Fruit fly (Drosophila melanogaster) whole organism, embryonic: ENCODE measurements around the gene Boh1.

Source experiments
- Atf3 ChIP-seq: fragments of 200-800 bp; sonication (Bioruptor generic); optimal IDR thresholded peaks from 3 replicates; lab custom pipeline; 2016; ENCODE audit warnings: missing biosample characterization, missing genetic modification characterization
- CG10654 ChIP-seq: fragments of 200-800 bp; sonication (Bioruptor generic); optimal IDR thresholded peaks from 2 replicates; lab custom pipeline; 2016; ENCODE audit warnings: missing biosample characterization, missing genetic modification characterization
- CG12236 ChIP-seq: fragments of 200-800 bp; sonication (Bioruptor generic); optimal IDR thresholded peaks from 2 replicates; lab custom pipeline; 2016; ENCODE audit warnings: missing biosample characterization, missing genetic modification characterization
- CG12299 ChIP-seq: fragments of 200-800 bp; sonication (Bioruptor generic); optimal IDR thresholded peaks from 2 replicates; lab custom pipeline; 2018; ENCODE audit warnings: missing biosample characterization, mild to moderate bottlenecking, missing genetic modification characterization
- CG12391 ChIP-seq: fragments of 200-800 bp; sonication (Bioruptor generic); optimal IDR thresholded peaks from 3 replicates; lab custom pipeline; 2018; ENCODE audit warnings: missing biosample characterization, mild to moderate bottlenecking, missing genetic modification characterization, moderate library complexity
- CG13287 ChIP-seq: fragments of 200-800 bp; sonication (Bioruptor generic); IDR thresholded peaks from 2 replicates; pipeline ENCODE4 v1.3.6; 2022; ENCODE audit warnings: missing biosample characterization, missing genetic modification characterization; ENCODE audit not compliant: partially characterized antibody
- CG1792 ChIP-seq: fragments of 200-800 bp; sonication (Bioruptor generic); optimal IDR thresholded peaks from 2 replicates; lab custom pipeline; 2016; ENCODE audit warnings: missing biosample characterization, missing genetic modification characterization
- CG1832 ChIP-seq: fragments of 200-800 bp; sonication (Bioruptor generic); optimal IDR thresholded peaks from 2 replicates; lab custom pipeline; 2017; ENCODE audit warnings: missing biosample characterization, mild to moderate bottlenecking, missing genetic modification characterization, inconsistent platforms
- CG18476 ChIP-seq: fragments of 200-800 bp; sonication (Bioruptor generic); optimal IDR thresholded peaks from 2 replicates; lab custom pipeline; 2016; ENCODE audit warnings: missing biosample characterization, mild to moderate bottlenecking, missing genetic modification characterization
- CG30403 ChIP-seq: fragments of 200-800 bp; sonication (Bioruptor generic); optimal IDR thresholded peaks from 3 replicates; lab custom pipeline; 2016; ENCODE audit warnings: missing biosample characterization, missing genetic modification characterization
- CG3838 ChIP-seq: fragments of 200-800 bp; sonication (Bioruptor generic); optimal IDR thresholded peaks from 3 replicates; lab custom pipeline; 2016; ENCODE audit warnings: missing biosample characterization, missing genetic modification characterization
- CG4404 ChIP-seq: fragments of 200-800 bp; sonication (Bioruptor generic); IDR thresholded peaks from 2 replicates; pipeline ENCODE4 v1.3.6; 2022; ENCODE audit warnings: missing biosample characterization, missing genetic modification characterization
- CG4854 ChIP-seq: fragments of 200-800 bp; sonication (Bioruptor generic); optimal IDR thresholded peaks from 2 replicates; lab custom pipeline; 2016; ENCODE audit warnings: missing biosample characterization, missing genetic modification characterization, inconsistent platforms
- CG6813 ChIP-seq: fragments of 200-800 bp; sonication (Bioruptor generic); optimal IDR thresholded peaks from 2 replicates; lab custom pipeline; 2017; ENCODE audit warnings: missing biosample characterization, missing genetic modification characterization, mild to moderate bottlenecking, moderate library complexity, missing genetic modification reagents
- CG7556 ChIP-seq: fragments of 200-800 bp; sonication (Bioruptor generic); optimal IDR thresholded peaks from 2 replicates; lab custom pipeline; 2017; ENCODE audit warnings: missing biosample characterization, mild to moderate bottlenecking, missing genetic modification characterization
- CG9817 ChIP-seq: fragments of 200-800 bp; sonication (Bioruptor generic); optimal IDR thresholded peaks from 2 replicates; lab custom pipeline; 2018; ENCODE audit warnings: missing biosample characterization, mild to moderate bottlenecking, missing genetic modification characterization, moderate library complexity
- CHES-1-like ChIP-seq: fragments of 200-800 bp; sonication (Bioruptor generic); optimal IDR thresholded peaks from 2 replicates; lab custom pipeline; 2016; ENCODE audit warnings: missing biosample characterization, missing genetic modification characterization
- CoRest ChIP-seq: fragments of 200-800 bp; sonication (Bioruptor generic); optimal IDR thresholded peaks from 3 replicates; lab custom pipeline; 2018; ENCODE audit warnings: missing biosample characterization, mild to moderate bottlenecking, missing genetic modification characterization, moderate library complexity
- Dad ChIP-seq: fragments of 200-800 bp; sonication (Bioruptor generic); optimal IDR thresholded peaks from 3 replicates; lab custom pipeline; 2016; ENCODE audit warnings: missing biosample characterization, missing genetic modification characterization
- Dip3 ChIP-seq: fragments of 200-800 bp; sonication (Bioruptor generic); optimal IDR thresholded peaks from 3 replicates; lab custom pipeline; 2016; ENCODE audit warnings: missing biosample characterization, missing genetic modification characterization
- Eip74EF ChIP-seq, 2 experiments: fragments of 200-800 bp in 1 of 2; fragments of >200 bp in 1 of 2; sonication (Bioruptor generic) in 1 of 2; optimal IDR thresholded peaks; 2 replicates each; lab custom pipeline; 2017 to 2019; ENCODE audit warnings: missing biosample characterization in 2 of 2, missing genetic modification characterization in 2 of 2, mild to moderate bottlenecking in 1 of 2, moderate library complexity in 1 of 2
- Ets97D ChIP-seq: fragments of 200-800 bp; sonication (Bioruptor generic); optimal IDR thresholded peaks from 3 replicates; lab custom pipeline; 2016; ENCODE audit warnings: missing biosample characterization, missing genetic modification characterization
- H15 ChIP-seq: fragments of 200-800 bp; sonication (Bioruptor generic); IDR thresholded peaks from 3 replicates; pipeline ENCODE4 v1.3.6; 2022; ENCODE audit warnings: missing biosample characterization, missing genetic modification characterization
- HmgD ChIP-seq: fragments of 200-800 bp; sonication (Bioruptor generic); optimal IDR thresholded peaks from 3 replicates; lab custom pipeline; 2016; ENCODE audit warnings: missing biosample characterization, missing genetic modification characterization
- Mes4 ChIP-seq: fragments of 200-800 bp; sonication (Bioruptor generic); optimal IDR thresholded peaks from 2 replicates; lab custom pipeline; 2016; ENCODE audit warnings: missing biosample characterization, missing genetic modification characterization
- NK7.1 ChIP-seq: fragments of 200-800 bp; sonication (Bioruptor generic); optimal IDR thresholded peaks from 3 replicates; lab custom pipeline; 2016; ENCODE audit warnings: missing biosample characterization, missing genetic modification characterization
- Nf-YA ChIP-seq: fragments of 200-800 bp; sonication (Bioruptor generic); IDR thresholded peaks from 2 replicates; pipeline ENCODE4 v1.3.6; 2022; ENCODE audit warnings: missing biosample characterization, missing genetic modification characterization
- Nf-YC ChIP-seq: fragments of 200-800 bp; optimal IDR thresholded peaks from 3 replicates; lab custom pipeline; 2019; ENCODE audit warnings: missing biosample characterization, mild to moderate bottlenecking, missing genetic modification characterization, moderate library complexity
- Opbp ChIP-seq: fragments of 200-800 bp; sonication (Bioruptor generic); IDR thresholded peaks from 3 replicates; pipeline ENCODE4 v1.3.6; 2022; ENCODE audit warnings: missing biosample characterization, missing genetic modification characterization; ENCODE audit not compliant: partially characterized antibody
- Sin3A ChIP-seq: fragments of >200 bp; optimal IDR thresholded peaks from 2 replicates; lab custom pipeline; 2018
- YL-1 ChIP-seq: fragments of 200-800 bp; sonication (Bioruptor generic); optimal IDR thresholded peaks from 3 replicates; lab custom pipeline; 2017; ENCODE audit warnings: missing biosample characterization, mild to moderate bottlenecking, missing genetic modification characterization
- bsh ChIP-seq, 2 experiments: fragments of 200-800 bp; sonication (Bioruptor generic); optimal IDR thresholded peaks; 2 replicates each; lab custom pipeline; 2017 to 2018; ENCODE audit warnings: mild to moderate bottlenecking in 2 of 2, missing biosample characterization in 2 of 2, missing genetic modification characterization in 2 of 2, moderate library complexity in 1 of 2
- cg ChIP-seq: fragments of 200-800 bp; sonication (Bioruptor generic); optimal IDR thresholded peaks from 3 replicates; lab custom pipeline; 2019; ENCODE audit warnings: missing biosample characterization, mild to moderate bottlenecking, missing genetic modification characterization, moderate library complexity
- fd96Cb ChIP-seq: fragments of 200-800 bp; sonication (Bioruptor generic); optimal IDR thresholded peaks from 2 replicates; lab custom pipeline; 2018; ENCODE audit warnings: missing biosample characterization, mild to moderate bottlenecking, missing genetic modification characterization, moderate library complexity
- lab ChIP-seq: fragments of 200-800 bp; sonication (Bioruptor generic); optimal IDR thresholded peaks from 3 replicates; lab custom pipeline; 2017; ENCODE audit warnings: missing biosample characterization, missing genetic modification characterization, mild to moderate bottlenecking, moderate library complexity, missing genetic modification reagents
- lilli ChIP-seq: fragments of 200-800 bp; sonication (Bioruptor generic); optimal IDR thresholded peaks from 3 replicates; lab custom pipeline; 2016; ENCODE audit warnings: missing biosample characterization, missing genetic modification characterization
- lmd ChIP-seq: fragments of 200-800 bp; sonication (Bioruptor generic); IDR thresholded peaks from 2 replicates; pipeline ENCODE4 v1.3.6; 2022; ENCODE audit warnings: missing biosample characterization, missing genetic modification characterization
- lola ChIP-seq, 3 experiments: fragments of >200 bp in 2 of 3; fragments of 200-800 bp in 1 of 3; sonication (Bioruptor generic) in 1 of 3; optimal IDR thresholded peaks; 2 replicates each; lab custom pipeline; 2017 to 2019; ENCODE audit warnings: missing biosample characterization in 3 of 3, missing genetic modification characterization in 3 of 3, mild to moderate bottlenecking in 1 of 3, moderate library complexity in 1 of 3
- mam ChIP-seq: fragments of 200-800 bp; sonication (Bioruptor generic); optimal IDR thresholded peaks from 3 replicates; lab custom pipeline; 2016; ENCODE audit warnings: missing biosample characterization, missing genetic modification characterization
- nau ChIP-seq: fragments of 200-800 bp; sonication (Bioruptor generic); optimal IDR thresholded peaks from 3 replicates; lab custom pipeline; 2017; ENCODE audit warnings: missing biosample characterization, mild to moderate bottlenecking, missing genetic modification characterization, missing genetic modification reagents
- nmo ChIP-seq: fragments of 200-800 bp; sonication (Bioruptor generic); optimal IDR thresholded peaks from 2 replicates; lab custom pipeline; 2018; ENCODE audit warnings: missing biosample characterization, mild to moderate bottlenecking, missing genetic modification characterization, moderate library complexity
- odd ChIP-seq: fragments of 200-800 bp; sonication (Bioruptor generic); optimal IDR thresholded peaks from 2 replicates; lab custom pipeline; 2017; ENCODE audit warnings: missing biosample characterization, mild to moderate bottlenecking, missing genetic modification characterization
- pum ChIP-seq: fragments of 200-800 bp; sonication (Bioruptor generic); optimal IDR thresholded peaks from 2 replicates; lab custom pipeline; 2016; ENCODE audit warnings: missing biosample characterization, missing genetic modification characterization
- run ChIP-seq: fragments of 200-800 bp; sonication (Bioruptor generic); optimal IDR thresholded peaks from 3 replicates; lab custom pipeline; 2018; ENCODE audit warnings: missing biosample characterization, mild to moderate bottlenecking, missing genetic modification characterization
- tgo ChIP-seq: fragments of 200-800 bp; sonication (Bioruptor generic); IDR thresholded peaks from 3 replicates; pipeline ENCODE4 v1.3.6; 2022; ENCODE audit warnings: missing biosample characterization, missing genetic modification characterization
- tup ChIP-seq: fragments of 200-800 bp; sonication (Bioruptor generic); optimal IDR thresholded peaks from 2 replicates; lab custom pipeline; 2016; ENCODE audit warnings: missing biosample characterization, mild to moderate bottlenecking, missing genetic modification characterization, moderate library complexity
- unc-4 ChIP-seq: fragments of 200-800 bp; sonication (Bioruptor generic); IDR thresholded peaks from 2 replicates; pipeline ENCODE4 v1.3.6; 2022; ENCODE audit warnings: missing biosample characterization, missing genetic modification characterization; ENCODE audit not compliant: partially characterized antibody
- z ChIP-seq: fragments of 200-800 bp; sonication (Bioruptor generic); IDR thresholded peaks from 3 replicates; pipeline ENCODE4 v1.3.6; 2022; ENCODE audit warnings: missing biosample characterization, missing genetic modification characterization

The Boh1 gene

dm6 chr3R:27922673-27923175 lies 3.5 kb upstream of the Boh1 start, which contains the start of gene RpL4 (continued):
- peak; percentile 94 for TF ChIP-seq odd
- peak; percentile 74; the same call in 2 of the 3 replicates for TF ChIP-seq H15 (GFP tag; lab: Robert Waterston, UW)
- TF ChIP-seq pum = peak; percentile 51
- peak; percentile 33 for TF ChIP-seq run (tag; lab: Kevin White, UChicago)
- peak; percentile 60 for TF ChIP-seq CG12236 (GFP tag; lab: Kevin White, UChicago)
- TF ChIP-seq CG9817 = peak; percentile 72
- peak; percentile 85 for TF ChIP-seq Dad (GFP tag; lab: Kevin White, UChicago)
- no peak for TF ChIP-seq Sin3A
- TF ChIP-seq tgo (GFP tag; lab: Robert Waterston, UW) = peak; percentile 67
- peak; percentile 77 for TF ChIP-seq CG3838 (GFP tag; lab: Kevin White, UChicago)
- peak; percentile 78 for TF ChIP-seq CG4854 (GFP tag; lab: Kevin White, UChicago)
- TF ChIP-seq Nf-YC (tag; lab: Kevin White, UChicago) = peak; percentile 38
- TF ChIP-seq CG30403 (GFP tag; lab: Kevin White, UChicago) = peak; percentile 60
- TF ChIP-seq Mes4 (GFP tag; lab: Kevin White, UChicago) = peak; percentile 93
- no peak for TF ChIP-seq z (GFP tag; lab: Robert Waterston, UW)
- TF ChIP-seq CG12391 (tag; lab: Kevin White, UChicago) = peak; percentile 86
- peak; percentile 93 for TF ChIP-seq lab (GFP tag; lab: Kevin White, UChicago)
- TF ChIP-seq CG4404 = 0 out of 2 replicates have a peak, but pooled peaks have one; percentile 27
- no peak; the same call in 1 of the 2 replicates for TF ChIP-seq CG13287 (GFP tag; lab: Robert Waterston, UW)
- peak; percentile 67 for TF ChIP-seq CG7556 (GFP tag; lab: Kevin White, UChicago)
- peak; percentile 65 for TF ChIP-seq CG1792 (GFP tag; lab: Kevin White, UChicago)
- TF ChIP-seq tup (GFP tag; lab: Kevin White, UChicago) = peak; percentile 50
- TF ChIP-seq CG18476 = no peak
- TF ChIP-seq nmo (GFP tag; lab: Kevin White, UChicago) = peak; percentile 71
- peak; percentile 54 for TF ChIP-seq CG12299
- TF ChIP-seq Opbp (GFP tag; lab: Robert Waterston, UW) = 0 out of 3 replicates have a peak, but pooled peaks have one; percentile 31
- peak; percentile 48 for TF ChIP-seq fd96Cb
- TF ChIP-seq CG10654 (GFP tag; lab: Kevin White, UChicago) = peak; percentile 70
- TF ChIP-seq cg (GFP tag; lab: Kevin White, UChicago) = no peak
- no peak for TF ChIP-seq unc-4 (GFP tag; lab: Robert Waterston, UW)
- TF ChIP-seq nau (GFP tag; lab: Kevin White, UChicago) = peak; percentile 82
- peak; percentile 99 for TF ChIP-seq Ets97D (GFP tag; lab: Kevin White, UChicago)
- peak; percentile 76 for TF ChIP-seq lilli (GFP tag; lab: Kevin White, UChicago)
- peak; percentile 42 for TF ChIP-seq HmgD
- peak in 1 of 2 experiments; percentile 50 for TF ChIP-seq Eip74EF (GFP tag; optimal IDR thresholded peaks at IDR 0.05; lab: Kevin White, UChicago)
- peak; percentile 58 for TF ChIP-seq lmd (GFP tag; lab: Robert Waterston, UW)
- TF ChIP-seq Dip3 = peak; percentile 60
- TF ChIP-seq NK7.1 (GFP tag; lab: Kevin White, UChicago) = peak; percentile 57
- TF ChIP-seq CHES-1-like = peak; percentile 77
- TF ChIP-seq CoRest (tag; lab: Kevin White, UChicago) = peak; percentile 75
- peak; percentile 93 for TF ChIP-seq CG6813 (GFP tag; lab: Kevin White, UChicago)
- peak; percentile 65 for TF ChIP-seq mam (GFP tag; lab: Kevin White, UChicago)
- no peak for TF ChIP-seq CG1832 (GFP tag; lab: Kevin White, UChicago)
- TF ChIP-seq Nf-YA (GFP tag; lab: Robert Waterston, UW) = peak; percentile 44; the same call in 1 of the 2 replicates
- peak; percentile 5 to 77 for TF ChIP-seq bsh (GFP tag; optimal IDR thresholded peaks at IDR 0.05; lab: Kevin White, UChicago)
- peak in 1 of 3 experiments; percentile 61 for TF ChIP-seq lola (GFP tag; optimal IDR thresholded peaks at IDR 0.05; lab: Kevin White, UChicago)
- TF ChIP-seq Atf3 = peak; percentile 66
- peak; percentile 98 for TF ChIP-seq YL-1 (GFP tag; lab: Kevin White, UChicago)
